Worm (Caenorhabditis elegans): Measurements from ENCODE around the gene mrpl-50.
A peak's percentile ranks its signal among the peaks of the same experiment; 100 is the strongest.

Gene mrpl-50

DNA sequence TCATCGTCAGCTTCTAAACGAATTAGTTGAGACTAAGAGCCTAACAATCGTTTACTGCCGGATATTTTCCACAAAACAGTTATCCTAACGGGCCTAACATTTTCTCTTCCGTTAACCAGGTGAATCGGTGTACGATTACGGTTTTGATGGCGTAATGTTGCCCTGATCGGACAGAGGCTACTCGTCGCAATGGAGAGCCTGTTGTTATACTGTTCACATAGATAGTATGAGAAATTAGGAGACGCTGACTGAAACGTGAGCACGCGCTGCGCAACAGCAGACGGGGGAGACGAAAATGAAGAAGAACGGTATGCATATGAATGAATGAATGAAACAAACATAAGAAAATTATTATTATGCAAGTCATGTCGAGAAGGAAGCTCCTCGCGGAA lies 30.3 kb upstream of the mrpl-50 start:
- TF ChIP-seq lim-6 (tag; optimal IDR thresholded peaks at IDR 0.05) (no peak), elt-2 (tag; optimal IDR thresholded peaks at IDR 0.05) (no peak), sdc-2 (tag; optimal IDR thresholded peaks at IDR 0.05) (no peak), pha-2 (tag; optimal IDR thresholded peaks at IDR 0.05) (peak; percentile 29), hlh-6 (tag; optimal IDR thresholded peaks at IDR 0.05) (no peak), ceh-34 (tag; optimal IDR thresholded peaks at IDR 0.05) (peak; percentile 24), ceh-22 (tag; optimal IDR thresholded peaks at IDR 0.05) (no peak), unc-86 (tag; optimal IDR thresholded peaks at IDR 0.05) (no peak), tbx-2 (tag; optimal IDR thresholded peaks at IDR 0.05) (peak; percentile 30), fkh-10 (GFP tag; optimal IDR thresholded peaks at IDR 0.05) (no peak), T23F11.4 (GFP tag; optimal IDR thresholded peaks at IDR 0.05) (no peak), unc-42 (tag; optimal IDR thresholded peaks at IDR 0.05) (no peak), ceh-19 (GFP tag; optimal IDR thresholded peaks at IDR 0.05) (no peak), dmd-4 (tag; optimal IDR thresholded peaks at IDR 0.05; ENCODE audit: borderline replicate concordance) (no peak), ceh-31 (tag; optimal IDR thresholded peaks at IDR 0.05) (no peak), tbx-7 (tag; optimal IDR thresholded peaks at IDR 0.05) (no peak), pag-3 (tag; optimal IDR thresholded peaks at IDR 0.05; ENCODE audit: borderline replicate concordance) (no peak), sox-4 (tag; optimal IDR thresholded peaks at IDR 0.05) (no peak), madf-2 (tag; optimal IDR thresholded peaks at IDR 0.05) (no peak), pax-1 (tag; optimal IDR thresholded peaks at IDR 0.05) (no peak)

DNA sequence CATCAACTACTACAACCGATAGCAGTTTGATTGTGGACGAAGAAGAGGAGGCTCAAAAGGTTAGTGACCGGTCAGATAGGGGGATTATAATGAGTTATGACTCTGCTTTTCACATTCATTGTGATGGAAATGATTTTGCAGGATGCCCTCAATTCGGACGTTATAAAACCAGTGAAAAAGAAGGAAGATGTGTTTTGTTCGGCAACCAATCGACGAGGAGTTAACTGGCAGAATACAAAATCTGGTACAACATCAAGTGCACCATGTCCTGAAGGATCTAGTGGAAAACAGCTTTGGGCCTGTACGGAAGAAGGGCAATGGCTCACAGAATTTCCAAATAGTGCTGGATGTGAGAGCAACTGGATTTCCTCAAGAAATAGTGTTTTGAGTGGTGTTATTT lies 25.8 kb upstream of the mrpl-50 start:
- no peak for TF ChIP-seq pax-1 (tag; optimal IDR thresholded peaks at IDR 0.05)
- TF ChIP-seq gmeb-2 (tag; optimal IDR thresholded peaks at IDR 0.05) = no peak

ce11 chrII:8911929-8912328 lies 17.7 kb upstream of the mrpl-50 start, which contains the start of gene B0457.4:
Gene B0457.4, minus strand, starts transcription at chrII:8912029.
- TF ChIP-seq F13H6.1 (tag; optimal IDR thresholded peaks at IDR 0.05) = no peak
- TF ChIP-seq hlh-13 (GFP tag; optimal IDR thresholded peaks at IDR 0.05) = no peak

DNA sequence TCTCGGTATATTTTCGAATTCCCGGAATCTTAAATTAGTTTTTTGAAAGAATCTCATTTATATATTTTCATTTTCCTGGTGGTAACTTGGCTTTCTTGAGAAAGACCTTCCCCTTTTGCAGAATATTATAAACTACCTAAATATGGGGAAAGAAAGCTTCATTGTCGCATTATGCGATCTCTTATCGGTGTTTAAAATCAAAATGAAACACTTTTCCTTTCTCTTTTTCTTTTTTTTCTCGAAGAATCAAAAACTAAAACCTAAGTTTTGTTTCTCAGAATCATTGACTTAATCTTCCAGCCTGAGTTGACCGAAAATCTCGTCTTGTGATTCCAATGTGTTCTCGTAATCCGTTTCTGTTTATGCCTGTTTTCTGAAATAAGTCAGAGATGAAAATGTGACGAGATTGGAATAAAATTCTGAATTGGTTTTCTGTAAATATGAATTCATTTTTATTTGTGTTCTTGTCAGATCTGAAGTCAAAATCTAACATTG lies 17.1 kb upstream of the mrpl-50 start:
- TF ChIP-seq pha-4 (tag; optimal IDR thresholded peaks at IDR 0.05) (no peak), Y22D7AL.16 (tag; optimal IDR thresholded peaks at IDR 0.05) (no peak), C08G9.2 (tag; optimal IDR thresholded peaks at IDR 0.05) (no peak), pat-9 (tag; optimal IDR thresholded peaks at IDR 0.05) (no peak), ztf-16 (tag; optimal IDR thresholded peaks at IDR 0.05) (no peak)

DNA sequence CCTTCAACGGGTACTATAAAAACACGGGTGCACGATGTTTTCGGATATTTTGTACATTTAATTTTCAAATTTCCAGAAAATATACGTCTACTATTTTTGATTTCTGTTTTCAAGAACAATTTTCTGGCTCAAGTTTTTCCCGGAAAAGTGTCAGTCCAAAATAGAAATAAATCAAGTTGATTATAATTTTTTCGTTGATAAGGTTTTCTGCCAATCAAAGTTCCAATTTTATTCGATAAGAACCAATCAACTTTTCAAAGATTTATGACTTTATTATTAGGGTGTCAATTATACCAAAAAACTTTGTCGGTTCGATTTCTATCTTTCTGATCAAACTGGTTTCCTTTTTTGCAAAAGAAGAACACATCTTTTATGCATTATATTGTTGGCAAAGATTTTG lies 15.0 kb upstream of the mrpl-50 start:
- no peak for TF ChIP-seq fkh-10 (GFP tag; optimal IDR thresholded peaks at IDR 0.05)
- TF ChIP-seq che-1 (tag; optimal IDR thresholded peaks at IDR 0.05) = no peak
- TF ChIP-seq unc-86 (tag; optimal IDR thresholded peaks at IDR 0.05) = no peak
- no peak for TF ChIP-seq pqm-1 (tag; optimal IDR thresholded peaks at IDR 0.05)
- TF ChIP-seq pag-3 (tag; optimal IDR thresholded peaks at IDR 0.05; ENCODE audit: borderline replicate concordance) = no peak
- TF ChIP-seq ceh-34 (tag; optimal IDR thresholded peaks at IDR 0.05) = no peak
- no peak for TF ChIP-seq F13H6.1 (tag; optimal IDR thresholded peaks at IDR 0.05)
- no peak for TF ChIP-seq Y22D7AL.16 (tag; optimal IDR thresholded peaks at IDR 0.05)
- no peak for TF ChIP-seq C38D4.7 (GFP tag; optimal IDR thresholded peaks at IDR 0.05)
- TF ChIP-seq ceh-18 (tag; optimal IDR thresholded peaks at IDR 0.05) = no peak
- TF ChIP-seq hlh-6 (tag; optimal IDR thresholded peaks at IDR 0.05) = no peak
- no peak for TF ChIP-seq ahr-1 (tag; optimal IDR thresholded peaks at IDR 0.05)

ce11 chrII:8916656-8917055 lies 13.0 kb upstream of the mrpl-50 start:
- TF ChIP-seq ceh-6 (GFP tag; optimal IDR thresholded peaks at IDR 0.05) = no peak
- no peak for TF ChIP-seq ceh-22 (tag; optimal IDR thresholded peaks at IDR 0.05)
- no peak for TF ChIP-seq ceh-48 (tag; optimal IDR thresholded peaks at IDR 0.05)
- TF ChIP-seq nhr-11 (tag; optimal IDR thresholded peaks at IDR 0.05) = no peak
- no peak for TF ChIP-seq F13H6.1 (tag; optimal IDR thresholded peaks at IDR 0.05)
- TF ChIP-seq hlh-13 (GFP tag; optimal IDR thresholded peaks at IDR 0.05) = no peak
- no peak for TF ChIP-seq nhr-232 (tag; optimal IDR thresholded peaks at IDR 0.05)
- no peak for TF ChIP-seq K02D7.2 (tag; optimal IDR thresholded peaks at IDR 0.05)
- no peak for TF ChIP-seq eyg-1 (tag; optimal IDR thresholded peaks at IDR 0.05)
- no peak for TF ChIP-seq elt-2 (tag; optimal IDR thresholded peaks at IDR 0.05)
- no peak for TF ChIP-seq C08G9.2 (tag; optimal IDR thresholded peaks at IDR 0.05)
- TF ChIP-seq hlh-15 (tag; optimal IDR thresholded peaks at IDR 0.05) = no peak
- TF ChIP-seq odd-2 (tag; optimal IDR thresholded peaks at IDR 0.05) = no peak
- no peak for TF ChIP-seq Y22D7AL.16 (tag; optimal IDR thresholded peaks at IDR 0.05)
- TF ChIP-seq pag-3 (tag; optimal IDR thresholded peaks at IDR 0.05; ENCODE audit: borderline replicate concordance) = no peak
- TF ChIP-seq madf-2 (tag; optimal IDR thresholded peaks at IDR 0.05) = no peak

Data from whole organism, late embryonic.